Worm (Caenorhabditis elegans): ENCODE measurements around the gene acc-2.

acc-2 gene

DNA sequence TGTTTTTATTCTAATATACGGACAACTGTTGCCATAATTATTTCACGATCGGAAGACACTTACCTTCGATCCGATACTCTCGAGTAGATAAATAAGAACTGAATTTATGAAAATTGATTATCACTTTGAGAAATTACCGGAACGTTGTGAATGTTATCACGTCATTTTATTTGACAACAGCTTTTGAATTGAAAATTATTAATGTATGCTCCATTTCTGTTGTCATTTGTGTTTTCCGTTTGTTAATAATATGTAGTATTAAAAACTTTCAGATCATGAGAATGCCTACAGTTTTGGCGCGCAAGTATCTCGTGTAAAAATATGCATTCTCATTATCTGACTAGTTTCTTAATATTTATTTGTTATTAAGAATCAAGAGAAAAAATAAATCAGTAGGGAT lies 17.8 kb downstream of the acc-2 start, which contains the start of gene C53D6.10:
TSS of gene C53D6.10 (minus strand) at position 101 of the 400 bp plus-strand sequence.
- TF ChIP-seq ztf-4 (tag; optimal IDR thresholded peaks at IDR 0.05) (no peak), dsc-1 (tag; optimal IDR thresholded peaks at IDR 0.05) (no peak), mab-9 (GFP tag; IDR thresholded peaks at IDR 0.05) (no peak), nhr-77 (tag; optimal IDR thresholded peaks at IDR 0.05) (no peak), unc-86 (tag; optimal IDR thresholded peaks at IDR 0.05) (no peak), egl-13 (tag; optimal IDR thresholded peaks at IDR 0.05) (no peak), jun-1 (tag; optimal IDR thresholded peaks at IDR 0.05) (no peak), elt-2 (tag; optimal IDR thresholded peaks at IDR 0.05) (no peak), hlh-17 (GFP tag; optimal IDR thresholded peaks at IDR 0.05; ENCODE audit: borderline replicate concordance) (no peak), hpl-2 (GFP tag; optimal IDR thresholded peaks at IDR 0.05) (no peak), sup-37 (GFP tag; optimal IDR thresholded peaks at IDR 0.05) (no peak), isw-1 (GFP tag; IDR thresholded peaks at IDR 0.05) (no peak), nhr-19 (GFP tag; conservative IDR thresholded peaks at IDR 0.05) (no peak), swsn-7 (tag; optimal IDR thresholded peaks at IDR 0.05) (no peak), grh-1 (GFP tag; IDR thresholded peaks at IDR 0.05) (no peak), mep-1 (tag; optimal IDR thresholded peaks at IDR 0.05) (no peak), mdl-1 (tag; optimal IDR thresholded peaks at IDR 0.05) (no peak), aha-1 (tag; optimal IDR thresholded peaks at IDR 0.05) (no peak), irx-1 (tag; optimal IDR thresholded peaks at IDR 0.05) (no peak), nhr-71 (tag; optimal IDR thresholded peaks at IDR 0.05) (no peak)

DNA sequence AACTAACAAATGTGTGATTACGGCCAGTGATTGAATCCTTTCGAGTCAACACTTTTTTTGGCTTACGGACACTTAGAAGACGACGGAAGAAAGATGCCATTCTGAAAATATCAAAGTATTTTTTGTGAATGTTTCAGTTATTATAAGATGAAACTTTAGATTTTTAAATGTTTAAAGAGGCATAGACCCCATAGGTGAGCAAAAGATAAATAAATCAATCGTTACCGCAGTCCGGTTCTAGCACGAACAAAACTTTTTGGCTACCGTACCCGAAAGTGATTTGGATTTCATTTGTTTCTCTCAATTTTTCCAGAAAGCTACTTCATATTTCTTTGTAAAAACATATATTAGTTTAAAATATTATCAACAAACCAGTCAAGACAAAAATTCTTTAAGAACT lies 20.5 kb downstream of the acc-2 start, which contains the start of gene C53D6.7:
TSS of gene C53D6.7 (minus strand) at position 101 of the 400 bp plus-strand sequence.
- TF ChIP-seq F16B12.6 (tag; optimal IDR thresholded peaks at IDR 0.05) (no peak), ceh-8 (GFP tag; optimal IDR thresholded peaks at IDR 0.05) (no peak), jun-1 (tag; optimal IDR thresholded peaks at IDR 0.05) (no peak), nhr-28 (tag; optimal IDR thresholded peaks at IDR 0.05) (no peak), unc-98 (GFP tag; IDR thresholded peaks at IDR 0.05) (no peak), alr-1 (tag; optimal IDR thresholded peaks at IDR 0.05; ENCODE audit: borderline replicate concordance) (no peak), lin-35 (GFP tag; optimal IDR thresholded peaks at IDR 0.05) (no peak), nhr-85 (tag) (no peak), C34B4.2 (tag; optimal IDR thresholded peaks at IDR 0.05) (no peak), nhr-11 (tag; optimal IDR thresholded peaks at IDR 0.05) (no peak)

DNA sequence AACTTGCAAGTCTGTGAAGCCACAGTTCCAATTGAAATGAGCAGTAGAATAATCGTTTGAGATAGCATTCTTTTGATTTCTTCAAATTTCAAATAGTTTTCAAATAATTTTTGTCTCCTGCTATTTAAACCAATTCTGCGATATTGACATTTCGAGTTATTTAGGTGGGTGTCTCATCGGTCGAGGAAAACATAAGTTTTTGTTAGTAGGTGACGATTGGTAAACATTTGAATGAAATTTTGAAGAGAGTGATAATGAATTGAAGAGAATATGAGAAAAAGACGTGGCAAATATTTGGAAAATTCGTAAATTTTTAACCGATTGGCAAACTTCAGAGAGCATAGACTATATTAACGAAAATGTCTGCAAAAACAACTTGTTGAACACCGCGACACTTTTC lies 23.8 kb downstream of the acc-2 start, which contains the start of gene Y73F4A.3:
TSS of gene Y73F4A.3 (minus strand) at position 101 of the 400 bp plus-strand sequence.
- no peak for TF ChIP-seq zip-4 (GFP tag; optimal IDR thresholded peaks at IDR 0.05)
- TF ChIP-seq nhr-76 (tag; optimal IDR thresholded peaks at IDR 0.05) = no peak
- no peak for TF ChIP-seq nhr-90 (tag; optimal IDR thresholded peaks at IDR 0.05; ENCODE audit: poor library complexity)
- TF ChIP-seq nhr-85 (tag) = no peak
- no peak for TF ChIP-seq skn-1 (tag; optimal IDR thresholded peaks at IDR 0.05)
- TF ChIP-seq hpl-2 (GFP tag; optimal IDR thresholded peaks at IDR 0.05) = no peak
- TF ChIP-seq jun-1 (tag; optimal IDR thresholded peaks at IDR 0.05) = no peak
- no peak for TF ChIP-seq tlp-1 (tag; optimal IDR thresholded peaks at IDR 0.05)
- TF ChIP-seq elt-2 (tag; optimal IDR thresholded peaks at IDR 0.05) = no peak
- no peak for TF ChIP-seq ceh-63 (GFP tag; optimal IDR thresholded peaks at IDR 0.05)

DNA sequence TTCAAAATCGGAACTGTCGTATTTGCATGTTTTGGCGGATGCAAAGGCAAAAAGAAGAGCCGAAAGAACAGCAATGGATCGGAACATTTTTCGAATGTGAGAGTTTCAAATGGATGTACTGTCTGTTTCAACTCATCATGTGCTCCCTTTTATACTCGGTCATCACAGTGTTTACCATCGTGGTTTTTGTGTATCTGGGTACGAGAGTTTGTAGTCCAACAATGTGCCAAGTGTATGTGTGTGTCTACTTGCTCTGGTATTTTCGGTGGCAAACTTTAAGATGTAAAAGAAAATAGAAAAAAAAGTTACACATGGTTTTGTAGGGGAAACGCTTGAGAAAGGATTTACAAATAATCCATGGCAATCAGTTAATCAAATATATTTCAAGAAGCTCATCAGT lies 26.6 kb downstream of the acc-2 start, which contains the start of gene Y73F4A.2:
TSS of gene Y73F4A.2 (minus strand) at position 124 of the 400 bp plus-strand sequence.
- TF ChIP-seq mdl-1 (tag; optimal IDR thresholded peaks at IDR 0.05) (peak in 1 of 2 experiments; percentile 30), sox-4 (tag; optimal IDR thresholded peaks at IDR 0.05) (no peak), efl-1 (optimal IDR thresholded peaks at IDR 0.05) (no peak), efl-1 (GFP tag; optimal IDR thresholded peaks at IDR 0.05 in 1 of 2) (peak in 1 of 2 experiments; percentile 3), nhr-77 (tag; optimal IDR thresholded peaks at IDR 0.05) (peak; percentile 70), nhr-20 (tag; optimal IDR thresholded peaks at IDR 0.05) (peak; percentile 12), lin-14 (GFP tag; optimal IDR thresholded peaks at IDR 0.05) (peak; percentile 4)

Data from whole organism, L1 larva.